Worm (Caenorhabditis elegans): Measurements from ENCODE around the gene gpr-1.

DNA sequence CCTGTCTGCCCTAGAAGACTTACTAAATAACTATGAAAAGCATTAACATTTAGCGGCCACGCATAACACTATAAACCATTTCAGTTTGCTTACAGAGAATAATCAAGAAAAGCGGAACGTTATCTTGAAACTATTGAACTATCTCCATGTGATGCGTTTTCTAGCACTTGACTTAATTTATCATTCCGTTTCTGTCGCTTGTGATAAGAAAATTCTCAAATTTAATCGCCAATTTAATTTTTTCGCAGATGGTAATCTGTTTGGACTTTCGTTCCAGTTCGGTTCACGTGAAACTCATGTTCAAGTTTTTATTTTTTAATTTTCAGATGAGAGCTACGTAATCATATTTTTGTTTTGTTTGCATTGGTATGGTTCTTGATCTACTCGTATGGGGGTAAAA lies 28.2 kb downstream of the gpr-1 start:
- no peak for TF ChIP-seq T26A5.8 (tag; optimal IDR thresholded peaks at IDR 0.05)
- no peak for TF ChIP-seq attf-3 (GFP tag; conservative IDR thresholded peaks at IDR 0.05)
- no peak for TF ChIP-seq zfh-2 (GFP tag; conservative IDR thresholded peaks at IDR 0.05)

Measured in whole organism, young adult.